Worm (Caenorhabditis elegans) whole organism, young adult: ENCODE measurements around the gene mpst-4.

Experiments
- ZK185.1 ChIP-seq: sonication (generic microtip); optimal IDR thresholded peaks from 2 replicates; lab custom pipeline; 2016; ENCODE audit warnings: mild to moderate bottlenecking, missing genetic modification characterization, missing compliant biosample characterization; ENCODE audit not compliant: poor library complexity, severe bottlenecking
- ceh-100 ChIP-seq: fragments of 200-800 bp; sonication (Bioruptor generic); IDR thresholded peaks from 2 replicates; pipeline ENCODE4 v1.3.6; 2022; ENCODE audit warnings: missing genetic modification reagents, missing genetic modification characterization, missing compliant biosample characterization
- fkh-3 ChIP-seq: sonication (generic microtip); optimal IDR thresholded peaks from 2 replicates; lab custom pipeline; 2016; ENCODE audit warnings: mild to moderate bottlenecking, missing genetic modification characterization, missing compliant biosample characterization
- him-1 ChIP-seq: sonication (generic microtip); optimal IDR thresholded peaks from 2 replicates; lab custom pipeline; 2016; ENCODE audit warnings: missing genotype, missing genetic modification reagents, missing genetic modification characterization, missing compliant biosample characterization
- let-607 ChIP-seq, 2 experiments: fragments of 200-800 bp in 1 of 2; sonication (Bioruptor generic) in 1 of 2; sonication (generic microtip) in 1 of 2; optimal IDR thresholded peaks; 2 replicates each; lab custom pipeline; 2016 to 2018; ENCODE audit warnings: mild to moderate bottlenecking in 2 of 2, missing compliant biosample characterization in 2 of 2, missing genetic modification characterization in 2 of 2, moderate library complexity in 2 of 2, missing genotype in 1 of 2
- nhr-120 ChIP-seq: fragments of 200-800 bp; sonication (Bioruptor generic); IDR thresholded peaks from 2 replicates; pipeline ENCODE4 v1.3.6; 2022; ENCODE audit warnings: missing genetic modification characterization, missing compliant biosample characterization
- nhr-27 ChIP-seq: fragments of 200-800 bp; sonication (Bioruptor generic); optimal IDR thresholded peaks from 2 replicates; lab custom pipeline; 2018; ENCODE audit warnings: mild to moderate bottlenecking, missing genetic modification characterization, moderate library complexity, missing compliant biosample characterization
- pha-4 ChIP-seq: fragments of 150-350 bp; sonication (generic microtip); optimal IDR thresholded peaks from 2 replicates; lab custom pipeline; 2014; ENCODE audit warnings: missing biosample characterization, missing genetic modification reagents, missing genetic modification characterization
- snpc-4 ChIP-seq, 5 experiments: fragments of 150-350 bp in 1 of 5; sonication (generic microtip) in 4 of 5; optimal IDR thresholded peaks; 2 replicates each; lab custom pipeline; 2014 to 2018; ENCODE audit warnings: missing genetic modification characterization in 5 of 5, missing biosample characterization in 3 of 5, antibody characterized with exemption in 2 of 5, mild to moderate bottlenecking in 2 of 5, missing compliant biosample characterization in 2 of 5, missing genotype in 2 of 5, moderate library complexity in 2 of 5, missing genetic modification reagents in 1 of 5
- tlf-1 ChIP-seq: fragments of 200-800 bp; sonication (Bioruptor generic); optimal IDR thresholded peaks from 2 replicates; lab custom pipeline; 2018; ENCODE audit warnings: mild to moderate bottlenecking, missing genetic modification characterization, missing compliant biosample characterization
- unc-62 ChIP-seq: fragments of 150-350 bp; optimal IDR thresholded peaks from 2 replicates; lab custom pipeline; 2014; ENCODE audit warnings: missing biosample characterization, missing genetic modification reagents, missing genetic modification characterization

DNA sequence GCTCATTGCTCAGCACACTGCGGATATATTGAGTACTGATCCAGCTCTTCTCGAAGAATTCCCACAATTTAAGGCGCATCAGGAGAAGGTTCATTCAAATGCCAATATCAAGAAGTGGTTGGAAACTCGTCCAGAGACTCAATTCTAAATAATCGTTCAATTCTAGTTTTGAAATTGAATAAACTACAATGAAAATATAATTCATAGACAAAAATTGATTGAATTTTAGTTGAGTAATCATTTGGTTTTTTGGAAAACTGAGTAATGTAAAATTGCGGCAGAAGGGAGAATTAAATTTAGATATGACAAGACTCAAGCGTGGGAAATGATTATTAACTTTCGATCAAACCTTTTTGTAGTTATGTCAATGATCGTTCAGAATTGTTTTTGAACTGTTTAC lies 21.1 kb upstream of the mpst-4 start:
- TF ChIP-seq fkh-3 (tag; lab: Kevin White, UChicago) (no peak), nhr-120 (GFP tag; lab: Robert Waterston, UW) (no peak), ceh-100 (no peak), him-1 (tag; lab: Kevin White, UChicago) (no peak), nhr-27 (no peak), unc-62 (GFP tag; lab: Kevin White, UChicago) (no peak), snpc-4 (GFP tag; optimal IDR thresholded peaks at IDR 0.05; lab: Kevin White, UChicago) (no peak), snpc-4 (tag; optimal IDR thresholded peaks at IDR 0.05; lab: Kevin White, UChicago) (no peak), pha-4 (tag; lab: Kevin White, UChicago) (no peak), let-607 (tag; optimal IDR thresholded peaks at IDR 0.05; lab: Kevin White, UChicago) (no peak), ZK185.1 (no peak), tlf-1 (GFP tag; lab: Kevin White, UChicago) (no peak)
